Worm (Caenorhabditis elegans) whole organism, L1 larva: Measurements from ENCODE around the gene clec-140.

Experiments
- aly-2 ChIP-seq: fragments of 150-350 bp; optimal IDR thresholded peaks from 2 replicates; lab custom pipeline; 2014; ENCODE audit warnings: missing biosample characterization, missing genetic modification characterization
- blmp-1 ChIP-seq: fragments of 150-350 bp; optimal IDR thresholded peaks from 2 replicates; lab custom pipeline; 2014; ENCODE audit warnings: missing biosample characterization, missing genetic modification characterization
- ceh-90 ChIP-seq: sonication (generic microtip); optimal IDR thresholded peaks from 2 replicates; lab custom pipeline; 2016; ENCODE audit warnings: missing genetic modification characterization, missing compliant biosample characterization
- dsc-1 ChIP-seq: sonication (generic microtip); optimal IDR thresholded peaks from 2 replicates; lab custom pipeline; 2016; ENCODE audit warnings: mild to moderate bottlenecking, missing genetic modification characterization, missing compliant biosample characterization
- efl-1 ChIP-seq, 4 experiments: fragments of 150-350 bp; optimal IDR thresholded peaks in 3 of 4; peaks in 1 of 4; 1 replicate in 1 of 4; 2 replicates in 3 of 4; lab custom pipeline; 2014; ENCODE audit warnings: missing biosample characterization in 2 of 4, missing genetic modification characterization in 2 of 4, missing genetic modification reagents in 2 of 4
- efl-3 ChIP-seq: fragments of 200-800 bp; sonication (Bioruptor generic); optimal IDR thresholded peaks from 2 replicates; lab custom pipeline; 2018; ENCODE audit warnings: mild to moderate bottlenecking, missing genetic modification characterization, missing compliant biosample characterization
- elt-3 ChIP-seq, 6 experiments: fragments of 150-350 bp in 1 of 6; sonication (generic microtip); optimal IDR thresholded peaks; 2 replicates each; lab custom pipeline; 2017 to 2018; ENCODE audit warnings: missing biosample characterization in 6 of 6, missing genetic modification characterization in 6 of 6, inconsistent platforms in 1 of 6
- fkh-8 ChIP-seq: sonication (generic microtip); optimal IDR thresholded peaks from 2 replicates; lab custom pipeline; 2016; ENCODE audit warnings: mild to moderate bottlenecking, missing genetic modification characterization, missing compliant biosample characterization
- hpl-2 ChIP-seq: fragments of 150-350 bp; optimal IDR thresholded peaks from 2 replicates; lab custom pipeline; 2014; ENCODE audit warnings: missing biosample characterization, missing genetic modification reagents, missing genetic modification characterization
- jun-1 ChIP-seq: fragments of 150-350 bp; optimal IDR thresholded peaks from 2 replicates; lab custom pipeline; 2014; ENCODE audit warnings: missing biosample characterization, missing genetic modification reagents, missing genetic modification characterization
- lsy-2 ChIP-seq, 2 experiments: fragments of 150-350 bp; optimal IDR thresholded peaks; 2 replicates each; lab custom pipeline; 2014; ENCODE audit warnings: missing biosample characterization in 2 of 2, missing genetic modification characterization in 2 of 2
- mep-1 ChIP-seq: fragments of 150-350 bp; optimal IDR thresholded peaks from 2 replicates; lab custom pipeline; 2014; ENCODE audit warnings: missing biosample characterization, missing genetic modification characterization
- nhr-12 ChIP-seq: sonication (generic microtip); optimal IDR thresholded peaks from 2 replicates; lab custom pipeline; 2017; ENCODE audit warnings: missing biosample characterization, missing genetic modification characterization
- nhr-237 ChIP-seq: fragments of 150-350 bp; optimal IDR thresholded peaks from 2 replicates; lab custom pipeline; 2014; ENCODE audit warnings: missing biosample characterization, missing genetic modification characterization
- nhr-71 ChIP-seq: sonication (generic microtip); optimal IDR thresholded peaks from 2 replicates; lab custom pipeline; 2016; ENCODE audit warnings: mild to moderate bottlenecking, missing genetic modification characterization, moderate library complexity, missing compliant biosample characterization
- nhr-77 ChIP-seq: fragments of 150-350 bp; optimal IDR thresholded peaks from 2 replicates; lab custom pipeline; 2014; ENCODE audit warnings: missing biosample characterization, missing genetic modification characterization
- nhr-85 ChIP-seq: sonication (generic microtip); peaks from one replicate; lab custom pipeline; 2016; ENCODE audit warnings: missing genetic modification characterization, inconsistent platforms, missing compliant biosample characterization
- nhr-90 ChIP-seq: sonication (generic microtip); optimal IDR thresholded peaks from 2 replicates; lab custom pipeline; 2016; ENCODE audit warnings: mild to moderate bottlenecking, missing genetic modification characterization, missing compliant biosample characterization; ENCODE audit not compliant: poor library complexity
- rnt-1 ChIP-seq: sonication (generic microtip); optimal IDR thresholded peaks from 2 replicates; lab custom pipeline; 2016; ENCODE audit warnings: mild to moderate bottlenecking, missing genetic modification characterization, moderate library complexity, missing compliant biosample characterization
- skn-1 ChIP-seq: fragments of 150-350 bp; optimal IDR thresholded peaks from 2 replicates; lab custom pipeline; 2014; ENCODE audit warnings: missing biosample characterization, missing genetic modification characterization
- sptf-1 ChIP-seq: fragments of 150-350 bp; optimal IDR thresholded peaks from 2 replicates; lab custom pipeline; 2014; ENCODE audit warnings: missing biosample characterization, missing genetic modification characterization
- sup-37 ChIP-seq: fragments of 200-800 bp; sonication (Bioruptor generic); optimal IDR thresholded peaks from 2 replicates; lab custom pipeline; 2018; ENCODE audit warnings: mild to moderate bottlenecking, missing genetic modification characterization, missing compliant biosample characterization
- tbx-2 ChIP-seq: sonication (generic microtip); optimal IDR thresholded peaks from 2 replicates; lab custom pipeline; 2016; ENCODE audit warnings: missing genetic modification characterization, missing compliant biosample characterization
- tlp-1 ChIP-seq: fragments of 150-350 bp; optimal IDR thresholded peaks from 2 replicates; lab custom pipeline; 2014; ENCODE audit warnings: missing biosample characterization, missing genetic modification characterization
- unc-130 ChIP-seq: fragments of 150-350 bp; optimal IDR thresholded peaks from 2 replicates; lab custom pipeline; 2017; ENCODE audit warnings: missing biosample characterization, missing genetic modification characterization, inconsistent platforms
- unc-62 ChIP-seq: fragments of 150-350 bp; optimal IDR thresholded peaks from 2 replicates; lab custom pipeline; 2014; ENCODE audit warnings: missing biosample characterization, missing genetic modification reagents, missing genetic modification characterization
- zag-1 ChIP-seq: fragments of 150-350 bp; optimal IDR thresholded peaks from 2 replicates; lab custom pipeline; 2014; ENCODE audit warnings: missing biosample characterization, missing genetic modification characterization
- ztf-11 ChIP-seq, 2 experiments: sonication (generic microtip); optimal IDR thresholded peaks; 2 replicates each; lab custom pipeline; 2016 to 2017; ENCODE audit warnings: missing genetic modification characterization in 2 of 2, missing biosample characterization in 1 of 2, missing compliant biosample characterization in 1 of 2
- ztf-4 ChIP-seq: fragments of 150-350 bp; optimal IDR thresholded peaks from 2 replicates; lab custom pipeline; 2014; ENCODE audit warnings: missing biosample characterization, missing genetic modification characterization

clec-140 gene

ce11 chrII:4676241-4676640 is 3.4 kb downstream of the clec-140 start (continued):
- TF ChIP-seq lsy-2 (tag; optimal IDR thresholded peaks at IDR 0.05; lab: Kevin White, UChicago): peak in 1 of 2 experiments; percentile 22
- no peak for TF ChIP-seq tlp-1
- no peak for TF ChIP-seq unc-130

- TF ChIP-seq fkh-8 (tag; lab: Kevin White, UChicago): no peak
- no peak for TF ChIP-seq hpl-2 (GFP tag; lab: Kevin White, UChicago)
- no peak for TF ChIP-seq unc-62
- TF ChIP-seq sup-37 (GFP tag; lab: Kevin White, UChicago): no peak
- no peak for TF ChIP-seq nhr-237 (tag; lab: Kevin White, UChicago)
- no peak for TF ChIP-seq zag-1 (tag; lab: Kevin White, UChicago)
- no peak for TF ChIP-seq nhr-12 (tag; lab: Kevin White, UChicago)
- no peak for TF ChIP-seq sptf-1 (tag; lab: Kevin White, UChicago)
- no peak for TF ChIP-seq nhr-71 (tag; lab: Kevin White, UChicago)
- TF ChIP-seq nhr-85: no peak
- TF ChIP-seq elt-3 (tag; optimal IDR thresholded peaks at IDR 0.05; lab: Kevin White, UChicago): no peak
These were observed 5.1 kb downstream of the clec-140 start, which contains the start of gene T05A7.1 for ce11 chrII:4677916-4678315. Gene T05A7.1, plus strand, starts transcription at chrII:4678216.

ce11 chrII:4681391-4681790 is 8.5 kb downstream of the clec-140 start, which contains the start of gene T05A7.7:
Gene T05A7.7, minus strand, starts transcription at chrII:4681491.
- TF ChIP-seq tbx-2 (tag; lab: Kevin White, UChicago) (no peak), blmp-1 (tag; lab: Kevin White, UChicago) (peak; percentile 43)

ce11 chrII:4683693-4684092 is 10.8 kb downstream of the clec-140 start, which contains the start of gene sre-40:
Gene sre-40, minus strand, starts transcription at chrII:4683793.
- TF ChIP-seq nhr-77 (tag; lab: Kevin White, UChicago) (no peak), mep-1 (tag; lab: Kevin White, UChicago) (no peak), tlp-1 (no peak), ceh-90 (tag; lab: Kevin White, UChicago) (no peak), nhr-90 (no peak)
- TF ChIP-seq, all 84 proteins: peak for 0

ce11 chrII:4684852-4685251 is 12.0 kb downstream of the clec-140 start:
- TF ChIP-seq rnt-1: no peak
- TF ChIP-seq efl-3 (GFP tag; lab: Kevin White, UChicago): no peak
- no peak for TF ChIP-seq efl-1 (optimal IDR thresholded peaks at IDR 0.05; lab: Kevin White, UChicago)
- TF ChIP-seq efl-1 (GFP tag; optimal IDR thresholded peaks at IDR 0.05 in 1 of 2; lab: Kevin White, UChicago): no peak

ce11 chrII:4686941-4687340 is 14.1 kb downstream of the clec-140 start, which contains the start of gene sre-39:
Gene sre-39, plus strand, starts transcription at chrII:4687241.
- TF ChIP-seq nhr-90 (no peak), blmp-1 (tag; lab: Kevin White, UChicago) (no peak)

ce11 chrII:4689477-4689876 is 16.6 kb downstream of the clec-140 start, which contains the start of gene F10G7.12:
Gene F10G7.12, plus strand, starts transcription at chrII:4689777.
- TF ChIP-seq dsc-1 (tag; lab: Kevin White, UChicago): no peak
- no peak for TF ChIP-seq aly-2 (tag; lab: Kevin White, UChicago)
- TF ChIP-seq tbx-2 (tag; lab: Kevin White, UChicago): no peak
- no peak for TF ChIP-seq ztf-4 (tag; lab: Kevin White, UChicago)
- TF ChIP-seq ztf-11 (tag; optimal IDR thresholded peaks at IDR 0.05; lab: Kevin White, UChicago): no peak
- TF ChIP-seq skn-1 (tag; lab: Kevin White, UChicago): no peak
- no peak for TF ChIP-seq tlp-1
- TF ChIP-seq rnt-1: no peak
- TF ChIP-seq blmp-1 (tag; lab: Kevin White, UChicago): no peak
- no peak for TF ChIP-seq jun-1
